Worm (Caenorhabditis elegans): ENCODE data around the gene xtr-2.

The xtr-2 gene

DNA sequence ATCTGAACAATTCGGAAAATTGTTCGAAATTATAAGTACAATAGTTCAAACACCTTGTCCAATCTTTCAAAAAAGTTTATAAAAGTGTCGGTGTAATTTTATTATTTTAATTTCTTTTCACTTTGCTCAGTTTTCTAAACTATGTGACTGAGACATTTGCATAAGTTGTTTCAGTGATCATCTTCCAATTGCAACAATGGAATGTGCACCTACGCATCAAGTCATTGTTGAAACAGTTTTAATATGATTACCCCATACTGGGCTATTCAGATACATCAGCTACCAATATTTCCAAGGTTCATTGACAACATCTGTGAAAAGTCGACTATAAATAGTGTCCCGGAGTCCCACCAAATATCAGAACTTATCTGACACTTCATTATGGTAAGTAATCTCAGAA lies 41.8 kb downstream of the xtr-2 start, which contains the start of gene nspc-13:
Gene nspc-13 (plus strand): TSS at position 301 of the 400 bp plus-strand sequence.
- TF ChIP-seq blmp-1 (tag; optimal IDR thresholded peaks at IDR 0.05; ENCODE audit: insufficient read depth) = no peak
- TF ChIP-seq peb-1 (tag; optimal IDR thresholded peaks at IDR 0.05) = no peak
- no peak for TF ChIP-seq nhr-129 (tag; optimal IDR thresholded peaks at IDR 0.05)
- no peak for TF ChIP-seq unc-62 (GFP tag; optimal IDR thresholded peaks at IDR 0.05)
- TF ChIP-seq elt-3 (tag; optimal IDR thresholded peaks at IDR 0.05) = no peak
- no peak for TF ChIP-seq mab-5 (tag; optimal IDR thresholded peaks at IDR 0.05)
- no peak for TF ChIP-seq ztf-4 (tag; optimal IDR thresholded peaks at IDR 0.05)
- TF ChIP-seq snpc-4 (tag; optimal IDR thresholded peaks at IDR 0.05) = no peak
- TF ChIP-seq sma-9 (GFP tag; optimal IDR thresholded peaks at IDR 0.05) = no peak
- TF ChIP-seq sma-9 (tag; optimal IDR thresholded peaks at IDR 0.05) = no peak
- TF ChIP-seq nhr-21 (tag; optimal IDR thresholded peaks at IDR 0.05) = no peak
- TF ChIP-seq C34F6.9 (tag; optimal IDR thresholded peaks at IDR 0.05) = no peak
- TF ChIP-seq ceh-82 (tag; optimal IDR thresholded peaks at IDR 0.05) = no peak
- TF ChIP-seq nhr-237 (tag; optimal IDR thresholded peaks at IDR 0.05) = no peak

DNA sequence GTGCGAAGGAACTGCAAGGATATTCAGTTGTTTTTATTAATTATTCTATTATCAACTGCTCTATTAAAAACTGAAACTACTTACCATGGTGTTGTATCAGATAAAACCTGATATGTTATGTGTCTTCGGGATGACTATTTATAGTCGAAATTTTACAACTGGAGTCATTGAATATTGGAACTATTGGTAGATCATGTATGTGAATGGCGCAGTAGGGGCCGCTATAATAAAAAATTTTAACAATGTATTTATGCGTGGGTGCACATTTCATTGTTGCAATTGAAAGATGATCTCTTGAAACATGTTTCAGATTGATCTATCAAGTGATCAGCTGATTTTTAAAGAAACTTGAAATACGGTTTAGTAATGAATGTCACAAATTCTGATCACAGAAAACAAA lies 43.6 kb downstream of the xtr-2 start, which contains the start of gene nspc-14:
Gene nspc-14 (minus strand): TSS at position 101 of the 400 bp plus-strand sequence.
- TF ChIP-seq nhr-77 (tag; optimal IDR thresholded peaks at IDR 0.05) (no peak), ztf-4 (tag; optimal IDR thresholded peaks at IDR 0.05) (no peak), ama-1 (optimal IDR thresholded peaks at IDR 0.05) (no peak), mbf-1 (tag; optimal IDR thresholded peaks at IDR 0.05) (no peak), ceh-82 (tag; optimal IDR thresholded peaks at IDR 0.05) (no peak), F13H6.1 (tag; optimal IDR thresholded peaks at IDR 0.05) (no peak), R02D3.7 (tag; optimal IDR thresholded peaks at IDR 0.05) (no peak), sma-3 (GFP tag; optimal IDR thresholded peaks at IDR 0.05) (no peak), nhr-10 (tag; optimal IDR thresholded peaks at IDR 0.05) (no peak), unc-55 (GFP tag; optimal IDR thresholded peaks at IDR 0.05) (no peak), crh-2 (tag; optimal IDR thresholded peaks at IDR 0.05) (no peak)

DNA sequence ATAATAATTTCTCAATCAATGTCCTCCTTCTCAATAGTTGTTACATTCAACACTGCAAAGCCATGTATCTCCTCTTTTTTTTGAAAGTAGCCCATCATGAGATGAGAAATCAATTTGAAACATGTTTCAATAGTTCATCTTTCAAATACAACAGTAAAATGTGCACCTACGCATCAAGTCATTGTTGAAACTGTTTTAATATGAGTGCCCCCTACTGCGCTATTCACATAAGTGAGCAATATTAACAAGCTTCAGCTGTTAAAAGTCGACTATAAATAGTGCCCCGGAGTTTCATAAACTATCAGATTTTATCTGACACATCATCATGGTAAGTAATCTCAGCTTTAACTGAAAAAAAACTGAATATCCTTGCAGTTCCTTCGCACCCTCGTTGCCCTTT lies 45.1 kb downstream of the xtr-2 start, which contains the start of the genes nspc-15 and F19H6.6:
Gene nspc-15 (plus strand): TSS at position 301 of the 400 bp plus-strand sequence.
Gene F19H6.6 (plus strand): TSS at position 384 of the 400 bp plus-strand sequence.
- TF ChIP-seq nhr-25 (tag; optimal IDR thresholded peaks at IDR 0.05) = no peak
- TF ChIP-seq nhr-237 (tag; optimal IDR thresholded peaks at IDR 0.05) = no peak
- TF ChIP-seq gmeb-1 (tag; optimal IDR thresholded peaks at IDR 0.05) = no peak
- TF ChIP-seq elt-1 (tag; optimal IDR thresholded peaks at IDR 0.05) = no peak
- TF ChIP-seq sem-4 (tag; optimal IDR thresholded peaks at IDR 0.05) = no peak
- TF ChIP-seq R02D3.7 (tag; optimal IDR thresholded peaks at IDR 0.05) = no peak

DNA sequence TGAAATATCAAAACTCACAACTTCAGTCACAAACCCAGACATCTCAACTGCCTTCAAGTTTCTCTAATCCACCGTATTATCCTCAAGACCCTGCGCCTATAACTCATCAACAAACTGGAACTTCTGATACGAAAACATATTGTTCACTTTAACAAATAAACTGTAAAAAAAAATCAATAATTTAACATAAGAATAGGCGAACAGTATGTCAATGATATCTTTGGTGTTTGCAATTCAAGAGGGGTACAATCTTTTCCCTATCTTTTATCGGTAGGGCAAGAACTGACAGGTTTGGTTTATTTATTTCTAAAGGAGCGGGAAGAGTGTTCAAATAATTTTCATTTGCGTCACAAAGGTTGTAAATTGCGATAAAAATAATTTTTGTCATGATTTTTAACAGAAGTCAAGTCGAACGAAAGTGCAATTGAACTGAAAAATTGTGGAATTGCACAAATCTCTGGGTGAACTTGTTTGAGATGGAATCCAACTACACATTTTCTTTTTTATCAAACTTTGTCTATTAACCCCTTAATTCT lies 47.7 kb downstream of the xtr-2 start:
- TF ChIP-seq ceh-16 (tag; optimal IDR thresholded peaks at IDR 0.05) = peak; percentile 54
- TF ChIP-seq nhr-10 (tag; optimal IDR thresholded peaks at IDR 0.05) = peak; percentile 97
- TF ChIP-seq alr-1 (tag; optimal IDR thresholded peaks at IDR 0.05) = no peak
- TF ChIP-seq nhr-12 (tag; optimal IDR thresholded peaks at IDR 0.05) = peak; percentile 40
- TF ChIP-seq ztf-1 (GFP tag; conservative IDR thresholded peaks at IDR 0.05) = peak; percentile 86; the same call in 1 of the 2 replicates
- peak; percentile 81 for TF ChIP-seq nhr-11 (tag; optimal IDR thresholded peaks at IDR 0.05)
- TF ChIP-seq sma-3 (GFP tag; optimal IDR thresholded peaks at IDR 0.05) = peak; percentile 98
- TF ChIP-seq nhr-6 (tag; optimal IDR thresholded peaks at IDR 0.05) = peak; percentile 99
- TF ChIP-seq unc-55 (GFP tag; optimal IDR thresholded peaks at IDR 0.05) = peak; percentile 99
- TF ChIP-seq ztf-11 (tag; optimal IDR thresholded peaks at IDR 0.05) = peak; percentile 73
- TF ChIP-seq ceh-82 (tag; optimal IDR thresholded peaks at IDR 0.05) = peak; percentile 89
- peak; percentile 99 for TF ChIP-seq C34F6.9 (tag; optimal IDR thresholded peaks at IDR 0.05)
- TF ChIP-seq elt-3 (tag; optimal IDR thresholded peaks at IDR 0.05) = no peak
- peak; percentile 98 for TF ChIP-seq sma-9 (GFP tag; optimal IDR thresholded peaks at IDR 0.05)
- TF ChIP-seq sma-9 (tag; optimal IDR thresholded peaks at IDR 0.05) = no peak
- TF ChIP-seq dmd-4 (tag; optimal IDR thresholded peaks at IDR 0.05) = peak; percentile 83
- peak; percentile 76 for TF ChIP-seq mbf-1 (tag; optimal IDR thresholded peaks at IDR 0.05)
- TF ChIP-seq nhr-77 (tag; optimal IDR thresholded peaks at IDR 0.05) = peak; percentile 99
- peak; percentile 87 for TF ChIP-seq snpc-4 (tag; optimal IDR thresholded peaks at IDR 0.05)
- no peak for TF ChIP-seq elt-1 (tag; optimal IDR thresholded peaks at IDR 0.05)
- TF ChIP-seq F13H6.1 (tag; optimal IDR thresholded peaks at IDR 0.05) = peak; percentile 97
- TF ChIP-seq ZK546.5 (tag; optimal IDR thresholded peaks at IDR 0.05) = peak; percentile 63
- no peak for TF ChIP-seq peb-1 (tag; optimal IDR thresholded peaks at IDR 0.05)
- peak; percentile 69 to 91 for TF ChIP-seq mdl-1 (tag; optimal IDR thresholded peaks at IDR 0.05)
- peak; percentile 99 for TF ChIP-seq nhr-129 (tag; optimal IDR thresholded peaks at IDR 0.05)
- TF ChIP-seq fos-1 (tag; optimal IDR thresholded peaks at IDR 0.05) = peak; percentile 99
- TF ChIP-seq nhr-21 (tag; optimal IDR thresholded peaks at IDR 0.05) = peak; percentile 99
- TF ChIP-seq aly-2 (tag; optimal IDR thresholded peaks at IDR 0.05) = peak; percentile 90
- peak; percentile 97 for TF ChIP-seq mab-5 (tag; optimal IDR thresholded peaks at IDR 0.05)
- no peak for TF ChIP-seq ama-1 (optimal IDR thresholded peaks at IDR 0.05)
- peak; percentile 94 to 97 for TF ChIP-seq lsy-2 (tag; optimal IDR thresholded peaks at IDR 0.05)
- peak; percentile 98 for TF ChIP-seq egl-27 (tag; optimal IDR thresholded peaks at IDR 0.05)
- peak; percentile 91 for TF ChIP-seq blmp-1 (tag; optimal IDR thresholded peaks at IDR 0.05; ENCODE audit: insufficient read depth)
- TF ChIP-seq nhr-25 (tag; optimal IDR thresholded peaks at IDR 0.05) = peak; percentile 98
- TF ChIP-seq unc-39 (tag; optimal IDR thresholded peaks at IDR 0.05) = no peak
- no peak for TF ChIP-seq nhr-23 (tag; optimal IDR thresholded peaks at IDR 0.05)
- peak; percentile 97 for TF ChIP-seq ztf-4 (tag; optimal IDR thresholded peaks at IDR 0.05)
- peak; percentile 98 for TF ChIP-seq sem-4 (tag; optimal IDR thresholded peaks at IDR 0.05)
- TF ChIP-seq gmeb-1 (tag; optimal IDR thresholded peaks at IDR 0.05) = peak; percentile 95

Measured in whole organism, L2 larva.